Worm (Caenorhabditis elegans) whole organism, L1 larva: ENCODE measurements around the gene R10D12.10.

Experiments used
- ceh-82 ChIP-seq, 3 experiments: fragments of 150-350 bp in 1 of 3; sonication (generic microtip) in 2 of 3; optimal IDR thresholded peaks; 2 replicates each; lab custom pipeline; 2014 to 2017; ENCODE audit warnings: missing biosample characterization in 3 of 3, missing genetic modification characterization in 3 of 3
- efl-3 ChIP-seq: fragments of 200-800 bp; sonication (Bioruptor generic); optimal IDR thresholded peaks from 2 replicates; lab custom pipeline; 2018; ENCODE audit warnings: mild to moderate bottlenecking, missing genetic modification characterization, missing compliant biosample characterization
- mab-9 ChIP-seq: fragments of 200-800 bp; sonication (Bioruptor generic); IDR thresholded peaks from 2 replicates; pipeline ENCODE4 v1.3.6; 2022; ENCODE audit warnings: missing genetic modification reagents, missing genetic modification characterization, missing compliant biosample characterization
- skn-1 ChIP-seq: fragments of 150-350 bp; optimal IDR thresholded peaks from 2 replicates; lab custom pipeline; 2014; ENCODE audit warnings: missing biosample characterization, missing genetic modification characterization

- TF ChIP-seq mab-9 (GFP tag; lab: Robert Waterston, UW) (no peak), skn-1 (no peak), efl-3 (no peak), ceh-82 (tag; optimal IDR thresholded peaks at IDR 0.05; lab: Kevin White, UChicago) (no peak)
Measured at ce11 chrV:13908916-13909176, 49.3 kb downstream of the R10D12.10 start, which contains the start of gene C06B3.6.
